Worm (Caenorhabditis elegans): ENCODE data around the gene idhg-1.

ce11 chrIII:4555345-4555744 lies 13.3 kb upstream of the idhg-1 start:
- no peak for TF ChIP-seq dao-5 (tag; optimal IDR thresholded peaks at IDR 0.05)
- no peak for TF ChIP-seq W03F9.2 (tag; optimal IDR thresholded peaks at IDR 0.05)
- TF ChIP-seq him-1 (tag; optimal IDR thresholded peaks at IDR 0.05) = no peak
